Fruit fly (Drosophila melanogaster) whole organism, prepupa: ENCODE results near the gene SamDC.
A peak's percentile ranks its signal among the peaks of the same experiment; 100 is the strongest.

Experiments used
- Blimp-1 ChIP-seq: fragments of 200-800 bp; sonication (Bioruptor generic); optimal IDR thresholded peaks from 3 replicates; lab custom pipeline; 2017; ENCODE audit warnings: missing biosample characterization, missing genetic modification characterization, mild to moderate bottlenecking, moderate library complexity, missing genetic modification reagents
- CG10631 ChIP-seq: fragments of 200-800 bp; sonication (Bioruptor generic); optimal IDR thresholded peaks from 2 replicates; lab custom pipeline; 2016; ENCODE audit warnings: missing biosample characterization, missing genetic modification characterization
- CG10669 ChIP-seq: fragments of 200-800 bp; sonication (Bioruptor generic); optimal IDR thresholded peaks from 3 replicates; lab custom pipeline; 2018; ENCODE audit warnings: missing biosample characterization, mild to moderate bottlenecking, missing genetic modification characterization, moderate library complexity
- CG11294 ChIP-seq: fragments of 200-800 bp; sonication (Bioruptor generic); IDR thresholded peaks from 2 replicates; pipeline ENCODE4 v1.3.6; 2022; ENCODE audit warnings: missing biosample characterization, missing genetic modification characterization
- CG11762 ChIP-seq: fragments of 200-800 bp; sonication (Bioruptor generic); optimal IDR thresholded peaks from 3 replicates; lab custom pipeline; 2016; ENCODE audit warnings: missing biosample characterization, missing genetic modification characterization; ENCODE audit not compliant: insufficient read depth
- CG11902 ChIP-seq: fragments of 200-800 bp; sonication (Bioruptor generic); optimal IDR thresholded peaks from 3 replicates; lab custom pipeline; 2016; ENCODE audit warnings: missing biosample characterization, missing genetic modification characterization
- CG15336 ChIP-seq: fragments of 200-800 bp; sonication (Bioruptor generic); IDR thresholded peaks from 2 replicates; pipeline ENCODE4 v1.3.6; 2022; ENCODE audit warnings: missing biosample characterization, missing genetic modification characterization
- CG1621 ChIP-seq: fragments of 200-800 bp; sonication (Bioruptor generic); optimal IDR thresholded peaks from 3 replicates; lab custom pipeline; 2018; ENCODE audit warnings: missing biosample characterization, mild to moderate bottlenecking, missing genetic modification characterization
- CG16779 ChIP-seq: fragments of 200-800 bp; sonication (Bioruptor generic); optimal IDR thresholded peaks from 3 replicates; lab custom pipeline; 2017; ENCODE audit warnings: missing biosample characterization, mild to moderate bottlenecking, missing genetic modification characterization
- CG3032 ChIP-seq: fragments of 200-800 bp; optimal IDR thresholded peaks from 2 replicates; lab custom pipeline; 2019; ENCODE audit warnings: missing biosample characterization, mild to moderate bottlenecking, missing genetic modification characterization, moderate library complexity
- CG31627 ChIP-seq: fragments of 200-800 bp; sonication (Bioruptor generic); optimal IDR thresholded peaks from 3 replicates; lab custom pipeline; 2016; ENCODE audit warnings: missing biosample characterization, missing genetic modification characterization
- CG32006 ChIP-seq: fragments of 200-800 bp; sonication (Bioruptor generic); optimal IDR thresholded peaks from 3 replicates; lab custom pipeline; 2017; ENCODE audit warnings: missing biosample characterization, mild to moderate bottlenecking, missing genetic modification characterization
- CG34406 ChIP-seq: fragments of 200-800 bp; sonication (Bioruptor generic); optimal IDR thresholded peaks from 3 replicates; lab custom pipeline; 2016; ENCODE audit warnings: missing biosample characterization, missing genetic modification characterization
- CG3919 ChIP-seq: fragments of 200-800 bp; sonication (Bioruptor generic); optimal IDR thresholded peaks from 3 replicates; lab custom pipeline; 2016; ENCODE audit warnings: missing biosample characterization, missing genetic modification characterization
- CG4318 ChIP-seq: fragments of 200-800 bp; sonication (Bioruptor generic); optimal IDR thresholded peaks from 3 replicates; lab custom pipeline; 2017; ENCODE audit warnings: missing biosample characterization, mild to moderate bottlenecking, missing genetic modification characterization
- CG6163 ChIP-seq: fragments of 200-800 bp; sonication (Bioruptor generic); IDR thresholded peaks from 3 replicates; pipeline ENCODE4 v1.3.6; 2022; ENCODE audit warnings: missing biosample characterization, missing genetic modification characterization
- CG6792 ChIP-seq: fragments of 200-800 bp; sonication (Bioruptor generic); optimal IDR thresholded peaks from 3 replicates; lab custom pipeline; 2016; ENCODE audit warnings: missing biosample characterization, missing genetic modification characterization
- CG7368 ChIP-seq: fragments of 200-800 bp; sonication (Bioruptor generic); optimal IDR thresholded peaks from 3 replicates; lab custom pipeline; 2016; ENCODE audit warnings: missing biosample characterization, missing genetic modification characterization
- CG8319 ChIP-seq: fragments of 200-800 bp; sonication (Bioruptor generic); optimal IDR thresholded peaks from 3 replicates; lab custom pipeline; 2016; ENCODE audit warnings: missing biosample characterization, missing genetic modification characterization
- CG8632 ChIP-seq: fragments of 200-800 bp; sonication (Bioruptor generic); optimal IDR thresholded peaks from 3 replicates; lab custom pipeline; 2016; ENCODE audit warnings: missing biosample characterization, missing genetic modification characterization
- CG9139 ChIP-seq: fragments of 200-800 bp; sonication (Bioruptor generic); optimal IDR thresholded peaks from 3 replicates; lab custom pipeline; 2017; ENCODE audit warnings: missing biosample characterization, mild to moderate bottlenecking, missing genetic modification characterization
- Eip75B ChIP-seq: fragments of 200-800 bp; sonication (Bioruptor generic); optimal IDR thresholded peaks from 3 replicates; lab custom pipeline; 2016; ENCODE audit warnings: missing biosample characterization, missing genetic modification characterization
- Eip78C ChIP-seq: fragments of 200-800 bp; sonication (Bioruptor generic); peaks from one replicate; lab custom pipeline; 2016; ENCODE audit warnings: missing biosample characterization, missing genetic modification characterization
- Eip93F ChIP-seq: fragments of 200-800 bp; sonication (Bioruptor generic); optimal IDR thresholded peaks from 2 replicates; lab custom pipeline; 2016; ENCODE audit warnings: missing biosample characterization, mild to moderate bottlenecking, missing genetic modification characterization
- Ets21C ChIP-seq: fragments of 200-800 bp; sonication (Bioruptor generic); optimal IDR thresholded peaks from 3 replicates; lab custom pipeline; 2016; ENCODE audit warnings: missing biosample characterization, missing genetic modification characterization
- Ets96B ChIP-seq: fragments of 200-800 bp; optimal IDR thresholded peaks from 2 replicates; lab custom pipeline; 2019; ENCODE audit warnings: missing biosample characterization, mild to moderate bottlenecking, missing genetic modification characterization, moderate library complexity
- Gug ChIP-seq: fragments of 200-800 bp; sonication (Bioruptor generic); IDR thresholded peaks from 2 replicates; pipeline ENCODE4 v1.3.6; 2022; ENCODE audit warnings: missing biosample characterization, missing genetic modification characterization
- Hr38 ChIP-seq: sonication (Bioruptor generic); optimal IDR thresholded peaks from 2 replicates; lab custom pipeline; 2016; ENCODE audit warnings: missing biosample characterization, missing genetic modification characterization
- Hr39 ChIP-seq: fragments of 200-800 bp; sonication (Bioruptor generic); optimal IDR thresholded peaks from 2 replicates; lab custom pipeline; 2016; ENCODE audit warnings: missing biosample characterization, missing genetic modification characterization
- Hr4 ChIP-seq: fragments of 200-800 bp; sonication (Bioruptor generic); optimal IDR thresholded peaks from 3 replicates; lab custom pipeline; 2016; ENCODE audit warnings: missing biosample characterization, missing genetic modification characterization
- Lpt ChIP-seq: fragments of 200-800 bp; sonication (Bioruptor generic); optimal IDR thresholded peaks from 3 replicates; lab custom pipeline; 2016; ENCODE audit warnings: missing biosample characterization, missing genetic modification characterization
- Met ChIP-seq: fragments of 200-800 bp; sonication (Bioruptor generic); optimal IDR thresholded peaks from 3 replicates; lab custom pipeline; 2016; ENCODE audit warnings: missing biosample characterization, missing genetic modification characterization
- OdsH ChIP-seq: fragments of 200-800 bp; sonication (Bioruptor generic); optimal IDR thresholded peaks from 3 replicates; lab custom pipeline; 2016; ENCODE audit warnings: missing biosample characterization, missing genetic modification characterization
- Smox ChIP-seq: fragments of 200-800 bp; sonication (Bioruptor generic); optimal IDR thresholded peaks from 3 replicates; lab custom pipeline; 2016; ENCODE audit warnings: missing biosample characterization, missing genetic modification characterization
- Sox102F ChIP-seq: fragments of 200-800 bp; sonication (Bioruptor generic); optimal IDR thresholded peaks from 2 replicates; lab custom pipeline; 2016; ENCODE audit warnings: missing biosample characterization, mild to moderate bottlenecking, missing genetic modification characterization
- Sox14 ChIP-seq: fragments of 200-800 bp; sonication (Bioruptor generic); optimal IDR thresholded peaks from 3 replicates; lab custom pipeline; 2016; ENCODE audit warnings: missing biosample characterization, missing genetic modification characterization
- Sox15 ChIP-seq: fragments of 200-800 bp; sonication (Bioruptor generic); optimal IDR thresholded peaks from 3 replicates; lab custom pipeline; 2016; ENCODE audit warnings: missing biosample characterization, missing genetic modification characterization
- achi ChIP-seq: fragments of 200-800 bp; sonication (Bioruptor generic); optimal IDR thresholded peaks from 3 replicates; lab custom pipeline; 2016; ENCODE audit warnings: missing biosample characterization, missing genetic modification characterization
- cyc ChIP-seq: fragments of 200-800 bp; sonication (Bioruptor generic); optimal IDR thresholded peaks from 3 replicates; lab custom pipeline; 2016; ENCODE audit warnings: missing biosample characterization, missing genetic modification characterization
- dac ChIP-seq: fragments of 200-800 bp; sonication (Bioruptor generic); optimal IDR thresholded peaks from 2 replicates; lab custom pipeline; 2017; ENCODE audit warnings: missing biosample characterization, mild to moderate bottlenecking, missing genetic modification characterization
- dsx ChIP-seq: fragments of 200-800 bp; optimal IDR thresholded peaks from 3 replicates; lab custom pipeline; 2019; ENCODE audit warnings: missing biosample characterization, mild to moderate bottlenecking, missing genetic modification characterization, moderate library complexity; ENCODE audit not compliant: poor library complexity, severe bottlenecking
- eg ChIP-seq: fragments of 200-800 bp; sonication (Bioruptor generic); IDR thresholded peaks from 3 replicates; pipeline ENCODE4 v1.3.6; 2022; ENCODE audit warnings: missing biosample characterization, missing genetic modification characterization
- fd59A ChIP-seq: fragments of 200-800 bp; sonication (Bioruptor generic); optimal IDR thresholded peaks from 2 replicates; lab custom pipeline; 2017; ENCODE audit warnings: missing biosample characterization, mild to moderate bottlenecking, missing genetic modification characterization, missing genetic modification reagents
- fd85E ChIP-seq: fragments of 200-800 bp; sonication (Bioruptor generic); optimal IDR thresholded peaks from 3 replicates; lab custom pipeline; 2016; ENCODE audit warnings: missing biosample characterization, missing genetic modification characterization
- fkh ChIP-seq: fragments of 200-800 bp; sonication (Bioruptor generic); optimal IDR thresholded peaks from 3 replicates; lab custom pipeline; 2017; ENCODE audit warnings: missing biosample characterization, mild to moderate bottlenecking, missing genetic modification characterization, moderate library complexity
- lz ChIP-seq: fragments of 200-800 bp; sonication (Bioruptor generic); optimal IDR thresholded peaks from 3 replicates; lab custom pipeline; 2016; ENCODE audit warnings: missing biosample characterization, missing genetic modification characterization
- net ChIP-seq: fragments of 200-800 bp; sonication (Bioruptor generic); optimal IDR thresholded peaks from 3 replicates; lab custom pipeline; 2016; ENCODE audit warnings: missing biosample characterization, missing genetic modification characterization
- pdm3 ChIP-seq: fragments of 200-800 bp; sonication (Bioruptor generic); optimal IDR thresholded peaks from 3 replicates; lab custom pipeline; 2016; ENCODE audit warnings: missing biosample characterization, missing genetic modification characterization
- salr ChIP-seq, 2 experiments: fragments of 200-800 bp; sonication (Bioruptor generic); optimal IDR thresholded peaks; 3 replicates each; lab custom pipeline; 2016 to 2018; ENCODE audit warnings: missing biosample characterization in 2 of 2, missing genetic modification characterization in 2 of 2, mild to moderate bottlenecking in 1 of 2
- ss ChIP-seq, 2 experiments: fragments of 200-800 bp; sonication (Bioruptor generic); optimal IDR thresholded peaks; 2 replicates in 1 of 2; 3 replicates in 1 of 2; lab custom pipeline; 2017 to 2018; ENCODE audit warnings: mild to moderate bottlenecking in 2 of 2, missing biosample characterization in 2 of 2, missing genetic modification characterization in 2 of 2, moderate library complexity in 1 of 2
- svp ChIP-seq: fragments of 200-800 bp; sonication (Bioruptor generic); peaks from one replicate; lab custom pipeline; 2016; ENCODE audit warnings: missing biosample characterization, missing genetic modification characterization
- topi ChIP-seq: fragments of 200-800 bp; sonication (Bioruptor generic); optimal IDR thresholded peaks from 3 replicates; lab custom pipeline; 2016; ENCODE audit warnings: missing biosample characterization, missing genetic modification characterization
- vri ChIP-seq: fragments of 200-800 bp; sonication (Bioruptor generic); optimal IDR thresholded peaks from 3 replicates; lab custom pipeline; 2016; ENCODE audit warnings: missing biosample characterization, mild to moderate bottlenecking, missing genetic modification characterization

The SamDC gene

DNA sequence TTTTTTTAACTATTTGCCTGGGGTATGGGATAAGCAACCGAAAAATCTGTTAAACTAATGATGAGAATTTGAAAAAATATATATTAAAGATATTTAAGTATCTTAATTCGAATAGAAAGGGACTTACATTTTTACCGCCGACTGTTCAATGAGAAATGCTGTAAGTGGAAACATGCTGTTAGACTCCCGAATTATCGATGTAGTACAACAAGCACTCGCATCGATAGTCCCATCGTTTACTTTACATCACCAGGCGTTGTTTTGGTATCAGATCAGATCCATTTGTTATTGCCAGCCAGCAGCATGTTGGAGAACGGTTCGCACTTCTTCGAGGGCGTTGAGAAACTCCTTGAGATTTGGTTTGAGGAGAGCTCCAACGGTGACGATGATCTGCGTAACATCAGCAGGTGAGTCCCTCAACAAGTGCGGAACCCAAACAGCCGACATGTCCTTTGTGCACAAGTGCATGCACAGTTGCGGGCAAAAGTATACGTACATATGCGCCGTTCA lies at the start of gene SamDC:
Gene SamDC (plus strand): TSS at position 246 of the 510 bp plus-strand sequence.
- TF ChIP-seq CG8632 (no peak), dsx (GFP tag; lab: Kevin White, UChicago) (peak; percentile 19), Smox (peak; percentile 25), Blimp-1 (GFP tag; lab: Kevin White, UChicago) (no peak), CG3032 (peak; percentile 38), CG11902 (no peak), Eip75B (GFP tag; lab: Kevin White, UChicago) (peak; percentile 9), CG7368 (GFP tag; lab: Kevin White, UChicago) (no peak), CG10669 (GFP tag; lab: Kevin White, UChicago) (no peak), cyc (peak; percentile 1), Sox14 (GFP tag; lab: Kevin White, UChicago) (peak; percentile 58), CG8319 (GFP tag; lab: Kevin White, UChicago) (no peak), pdm3 (GFP tag; lab: Kevin White, UChicago) (peak; percentile 39), CG1621 (no peak), net (GFP tag; lab: Kevin White, UChicago) (peak; percentile 13), CG11294 (no peak), Eip93F (peak; percentile 25), Gug (GFP tag; lab: Robert Waterston, UW) (no peak), CG10631 (peak; percentile 45), lz (GFP tag; lab: Kevin White, UChicago) (peak; percentile 15), OdsH (GFP tag; lab: Kevin White, UChicago) (peak; percentile 31), CG4318 (GFP tag; lab: Kevin White, UChicago) (no peak), CG15336 (GFP tag; lab: Robert Waterston, UW) (peak; percentile 63), CG31627 (GFP tag; lab: Kevin White, UChicago) (no peak), svp (GFP tag; lab: Kevin White, UChicago) (no peak), Hr38 (GFP tag; lab: Kevin White, UChicago) (no peak), achi (GFP tag; lab: Kevin White, UChicago) (peak; percentile 1), Hr39 (GFP tag; lab: Kevin White, UChicago) (no peak), eg (GFP tag; lab: Robert Waterston, UW) (no peak), Met (GFP tag; lab: Kevin White, UChicago) (peak; percentile 18), CG6792 (GFP tag; lab: Kevin White, UChicago) (no peak), fd85E (GFP tag; lab: Kevin White, UChicago) (no peak), fkh (GFP tag; lab: Kevin White, UChicago) (peak; percentile 78), dac (GFP tag; lab: Kevin White, UChicago) (no peak), Hr4 (GFP tag; lab: Kevin White, UChicago) (peak; percentile 28), Sox102F (peak; percentile 8), CG9139 (GFP tag; lab: Kevin White, UChicago) (no peak), ss (GFP tag; optimal IDR thresholded peaks at IDR 0.05; lab: Kevin White, UChicago) (no peak), CG32006 (GFP tag; lab: Kevin White, UChicago) (no peak), salr (GFP tag; optimal IDR thresholded peaks at IDR 0.05; lab: Kevin White, UChicago) (peak in 1 of 2 experiments; percentile 33), Lpt (GFP tag; lab: Kevin White, UChicago) (peak; percentile 16), Ets96B (tag; lab: Kevin White, UChicago) (no peak), CG16779 (tag; lab: Kevin White, UChicago) (no peak), CG34406 (GFP tag; lab: Kevin White, UChicago) (no peak), vri (GFP tag; lab: Kevin White, UChicago) (peak; percentile 44), fd59A (GFP tag; lab: Kevin White, UChicago) (no peak), CG3919 (peak; percentile 21), Eip78C (GFP tag; lab: Kevin White, UChicago) (peak; percentile 73), Ets21C (GFP tag; lab: Kevin White, UChicago) (no peak), CG6163 (no peak), topi (peak; percentile 37), CG11762 (GFP tag; lab: Kevin White, UChicago) (no peak), Sox15 (GFP tag; lab: Kevin White, UChicago) (no peak)
